Fruit fly (Drosophila melanogaster) whole organism, wandering third instar larva: Measurements from ENCODE around the gene CG43725.

Source experiments
- Abd-B ChIP-seq: fragments of >200 bp; optimal IDR thresholded peaks from 2 replicates; lab custom pipeline; 2017; ENCODE audit warnings: missing biosample characterization, missing genetic modification characterization
- Dfd ChIP-seq: fragments of >200 bp; optimal IDR thresholded peaks from 2 replicates; lab custom pipeline; 2017; ENCODE audit warnings: missing biosample characterization, missing genetic modification characterization
- Hnf4 ChIP-seq: fragments of 200-800 bp; sonication (Bioruptor generic); optimal IDR thresholded peaks from 2 replicates; lab custom pipeline; 2016; ENCODE audit warnings: missing biosample characterization, mild to moderate bottlenecking, missing genetic modification characterization
- Jra ChIP-seq: sonication (Bioruptor generic); optimal IDR thresholded peaks from 2 replicates; lab custom pipeline; 2016; ENCODE audit warnings: missing biosample characterization, missing genetic modification characterization
- Sp1 ChIP-seq: fragments of 200-800 bp; sonication (Bioruptor generic); optimal IDR thresholded peaks from 3 replicates; lab custom pipeline; 2019; ENCODE audit warnings: missing biosample characterization, mild to moderate bottlenecking, missing genetic modification characterization, moderate library complexity
- fru ChIP-seq: fragments of 200-800 bp; sonication (Bioruptor generic); optimal IDR thresholded peaks from 3 replicates; lab custom pipeline; 2016; ENCODE audit warnings: missing biosample characterization, mild to moderate bottlenecking, missing genetic modification characterization
- h ChIP-seq: fragments of 200-800 bp; sonication (Bioruptor generic); optimal IDR thresholded peaks from 3 replicates; lab custom pipeline; 2016; ENCODE audit warnings: missing biosample characterization, mild to moderate bottlenecking, missing genetic modification characterization
- psq ChIP-seq: fragments of 200-800 bp; sonication (Bioruptor generic); optimal IDR thresholded peaks from 3 replicates; lab custom pipeline; 2017; ENCODE audit warnings: missing biosample characterization, mild to moderate bottlenecking, missing genetic modification characterization, moderate library complexity
- sage ChIP-seq: fragments of 200-800 bp; sonication (Bioruptor generic); optimal IDR thresholded peaks from 2 replicates; lab custom pipeline; 2016; ENCODE audit warnings: missing biosample characterization, mild to moderate bottlenecking, missing genetic modification characterization

dm6 chr2L:11081337-11081736, 6.0 kb downstream of the CG43725 start, which contains the start of gene AstC:
- TF ChIP-seq Abd-B (GFP tag; lab: Kevin White, UChicago) (no peak), psq (GFP tag; lab: Kevin White, UChicago) (no peak), Sp1 (GFP tag; lab: Kevin White, UChicago) (no peak), Dfd (peak; percentile 98), fru (GFP tag; lab: Kevin White, UChicago) (no peak), sage (GFP tag; lab: Kevin White, UChicago) (no peak), h (GFP tag; lab: Kevin White, UChicago) (no peak), Jra (GFP tag; lab: Kevin White, UChicago) (no peak), Hnf4 (no peak)
